Worm (Caenorhabditis elegans) whole organism, L1 larva: ENCODE measurements around the gene rpl-34.

Source experiments
- mdl-1 ChIP-seq, 2 experiments: fragments of 150-350 bp; optimal IDR thresholded peaks; 2 replicates each; lab custom pipeline; 2014 to 2017; ENCODE audit warnings: missing biosample characterization in 2 of 2, missing genetic modification characterization in 2 of 2, inconsistent platforms in 1 of 2
- xbp-1 ChIP-seq: sonication (generic microtip); optimal IDR thresholded peaks from 2 replicates; lab custom pipeline; 2016; ENCODE audit warnings: missing genetic modification characterization, missing compliant biosample characterization

- TF ChIP-seq xbp-1 (tag; lab: Kevin White, UChicago) = no peak
- no peak for TF ChIP-seq mdl-1 (tag; optimal IDR thresholded peaks at IDR 0.05; lab: Kevin White, UChicago)
These were observed 10.5 kb downstream of the rpl-34 start, which contains the start of gene ltah-1.1 for ce11 chrIV:12279340-12279739.
